Fruit fly (Drosophila melanogaster): ENCODE data around the gene fig.

- TF ChIP-seq kay (GFP tag; ENCODE audit: borderline replicate concordance): no peak
- no peak for TF ChIP-seq cnc (optimal IDR thresholded peaks at IDR 0.05)
These were observed 18.0 kb downstream of the fig start for dm6 chr3R:29762297-29762696.
